Worm (Caenorhabditis elegans): ENCODE data around the gene Y54F10AM.6.

- no peak for TF ChIP-seq dao-5 (tag; optimal IDR thresholded peaks at IDR 0.05)
- no peak for TF ChIP-seq him-1 (tag; optimal IDR thresholded peaks at IDR 0.05)
Observed at ce11 chrIII:2540520-2540919, 31.9 kb downstream of the Y54F10AM.6 start.

Measured in whole organism, L4/young adult.